Fruit fly (Drosophila melanogaster): ENCODE measurements around the gene CG17261.
A peak's percentile ranks its signal among the peaks of the same experiment; 100 is the strongest.

The CG17261 gene

DNA sequence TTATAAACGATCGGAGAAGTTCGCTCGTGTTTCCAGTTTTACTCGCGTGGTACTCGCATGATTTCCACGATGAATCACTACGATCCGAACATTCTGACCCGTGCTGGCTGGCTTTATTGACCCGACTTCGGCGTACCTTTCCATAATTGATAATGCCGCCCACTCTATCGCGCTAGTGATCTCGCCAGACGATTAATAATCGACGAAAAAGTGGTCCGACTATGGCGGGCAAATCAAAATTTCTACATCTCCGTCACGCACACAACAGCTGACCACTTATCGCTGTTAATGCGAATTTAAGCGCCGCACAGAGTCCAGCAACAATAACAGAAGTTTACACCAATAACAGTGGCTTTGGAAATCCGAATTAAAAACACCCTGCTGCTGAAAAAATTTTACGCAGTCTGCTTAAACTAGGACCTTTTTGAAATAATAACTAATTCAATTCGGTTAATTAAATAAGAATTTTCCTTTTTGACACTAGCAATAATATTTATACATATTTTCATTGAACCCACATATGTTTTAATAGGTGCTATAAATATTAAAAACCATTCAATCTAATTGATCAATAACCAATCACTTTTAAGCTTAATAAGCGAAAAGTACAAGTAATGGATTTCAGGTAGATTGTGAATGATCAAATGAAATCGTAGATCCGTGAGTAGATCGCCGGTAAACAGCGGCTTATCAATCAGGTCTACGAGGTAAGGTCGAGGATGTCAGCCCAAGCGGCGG, 13.5 kb downstream of the CG17261 start (continued):
- no peak for TF ChIP-seq hbn (GFP tag; IDR thresholded peaks at IDR 0.05; ENCODE audit: partially characterized antibody)
- no peak for TF ChIP-seq CG12659 (GFP tag; optimal IDR thresholded peaks at IDR 0.05)
- no peak for TF ChIP-seq sna (GFP tag; IDR thresholded peaks at IDR 0.05; ENCODE audit: partially characterized antibody)
- TF ChIP-seq ken (GFP tag; IDR thresholded peaks at IDR 0.05): no peak
- peak; percentile 46 for TF ChIP-seq gfzf (GFP tag; optimal IDR thresholded peaks at IDR 0.05)
- no peak for TF ChIP-seq CG13894 (tag; optimal IDR thresholded peaks at IDR 0.05)
- TF ChIP-seq Oaz (GFP tag; IDR thresholded peaks at IDR 0.05): no peak
- no peak for TF ChIP-seq stc (GFP tag; IDR thresholded peaks at IDR 0.05)
- TF ChIP-seq so (GFP tag; IDR thresholded peaks at IDR 0.05): no peak
- peak; percentile 52 for TF ChIP-seq CG4424 (GFP tag; optimal IDR thresholded peaks at IDR 0.05)
- TF ChIP-seq CG17612 (GFP tag; IDR thresholded peaks at IDR 0.05): no peak
- no peak for TF ChIP-seq onecut (GFP tag; IDR thresholded peaks at IDR 0.05)
- TF ChIP-seq CG4404 (GFP tag; IDR thresholded peaks at IDR 0.05): no peak
- no peak for TF ChIP-seq Sin3A (optimal IDR thresholded peaks at IDR 0.05)
- peak; percentile 30 for TF ChIP-seq Camta (GFP tag; optimal IDR thresholded peaks at IDR 0.05)
- peak; percentile 5 for TF ChIP-seq Chrac-16 (GFP tag; optimal IDR thresholded peaks at IDR 0.05)
- no peak for TF ChIP-seq ATbp (GFP tag; optimal IDR thresholded peaks at IDR 0.05)
- TF ChIP-seq Sox100B (GFP tag; optimal IDR thresholded peaks at IDR 0.05): no peak
- no peak for TF ChIP-seq CG6654 (GFP tag; optimal IDR thresholded peaks at IDR 0.05)
- no peak for TF ChIP-seq CG2875 (GFP tag; optimal IDR thresholded peaks at IDR 0.05)
- TF ChIP-seq CG7786 (GFP tag; optimal IDR thresholded peaks at IDR 0.05): peak; percentile 41
- TF ChIP-seq CG15514 (GFP tag; optimal IDR thresholded peaks at IDR 0.05): no peak
- peak; percentile 72 for TF ChIP-seq CG2678 (tag; optimal IDR thresholded peaks at IDR 0.05)
- peak; percentile 60 for TF ChIP-seq CG18262 (tag; optimal IDR thresholded peaks at IDR 0.05)
- peak; percentile 43; the same call in 1 of the 2 replicates for TF ChIP-seq CG3847 (GFP tag; IDR thresholded peaks at IDR 0.05)
- no peak for TF ChIP-seq nau (GFP tag; optimal IDR thresholded peaks at IDR 0.05)
- TF ChIP-seq CG12071 (GFP tag; optimal IDR thresholded peaks at IDR 0.05): no peak
- TF ChIP-seq PHDP (tag; optimal IDR thresholded peaks at IDR 0.05): no peak
- no peak for TF ChIP-seq slp2 (GFP tag; optimal IDR thresholded peaks at IDR 0.05)
- TF ChIP-seq CG11723 (GFP tag; optimal IDR thresholded peaks at IDR 0.05): no peak
- TF ChIP-seq CG15073 (GFP tag; optimal IDR thresholded peaks at IDR 0.05): no peak
- TF ChIP-seq CG9727 (GFP tag; optimal IDR thresholded peaks at IDR 0.05): peak; percentile 41
- TF ChIP-seq Aef1 (GFP tag; IDR thresholded peaks at IDR 0.05): no peak; the same call in 2 of the 3 replicates
- peak; percentile 5 for TF ChIP-seq CG9817 (tag; optimal IDR thresholded peaks at IDR 0.05)
- TF ChIP-seq CG5180 (GFP tag; optimal IDR thresholded peaks at IDR 0.05): no peak
- no peak for TF ChIP-seq CG31224 (GFP tag; IDR thresholded peaks at IDR 0.05)
- TF ChIP-seq HLH54F (GFP tag; optimal IDR thresholded peaks at IDR 0.05): peak; percentile 49
- TF ChIP-seq gro (GFP tag; optimal IDR thresholded peaks at IDR 0.05): no peak
- TF ChIP-seq CG9609 (GFP tag; optimal IDR thresholded peaks at IDR 0.05): no peak
- TF ChIP-seq pfk (GFP tag; optimal IDR thresholded peaks at IDR 0.05): no peak
- peak; percentile 94 for TF ChIP-seq Ets65A (GFP tag)
- TF ChIP-seq D19A (tag; optimal IDR thresholded peaks at IDR 0.05): peak; percentile 94
- TF ChIP-seq Sry-β (GFP tag; optimal IDR thresholded peaks at IDR 0.05): no peak
- TF ChIP-seq hb (GFP tag; IDR thresholded peaks at IDR 0.05; ENCODE audit: partially characterized antibody): no peak
- TF ChIP-seq CG17802 (tag; optimal IDR thresholded peaks at IDR 0.05): no peak
- no peak for TF ChIP-seq zfh1 (GFP tag; IDR thresholded peaks at IDR 0.05)
- no peak for TF ChIP-seq psq (GFP tag; optimal IDR thresholded peaks at IDR 0.05)
- TF ChIP-seq CG31441 (GFP tag; IDR thresholded peaks at IDR 0.05): peak; percentile 48
- no peak for TF ChIP-seq insv (GFP tag; optimal IDR thresholded peaks at IDR 0.05)
- TF ChIP-seq CG2889 (GFP tag; IDR thresholded peaks at IDR 0.05): no peak
